Worm (Caenorhabditis elegans): ENCODE results near the gene cup-5.
"Not testable (repeated sequence)": the region's sequence is repeated elsewhere in the genome, so short reads cannot be mapped to it uniquely, and the experiment has no call there.

Gene cup-5

ce11 chrIII:7579324-7579723, 4.7 kb upstream of the cup-5 start, which contains the start of gene mfsd-6:
Gene mfsd-6 (minus strand): TSS chrIII:7579411.
- TF ChIP-seq ces-1 (GFP tag; optimal IDR thresholded peaks at IDR 0.05) = no peak
- TF ChIP-seq zip-8 (tag; optimal IDR thresholded peaks at IDR 0.05) = no peak
- no peak for TF ChIP-seq mab-5 (tag; optimal IDR thresholded peaks at IDR 0.05)
- TF ChIP-seq elt-1 (tag; optimal IDR thresholded peaks at IDR 0.05; ENCODE audit: borderline replicate concordance, insufficient read depth) = no peak
- no peak for TF ChIP-seq mls-2 (tag; optimal IDR thresholded peaks at IDR 0.05)
- TF ChIP-seq ceh-83 (GFP tag; optimal IDR thresholded peaks at IDR 0.05) = no peak
- no peak for TF ChIP-seq bed-3 (GFP tag; optimal IDR thresholded peaks at IDR 0.05)
- no peak for TF ChIP-seq lin-32 (GFP tag; optimal IDR thresholded peaks at IDR 0.05)
- no peak for TF ChIP-seq sptf-1 (tag; optimal IDR thresholded peaks at IDR 0.05)

- TF ChIP-seq ces-1 (GFP tag; optimal IDR thresholded peaks at IDR 0.05) (peak; percentile 30), nhr-12 (tag; optimal IDR thresholded peaks at IDR 0.05) (no peak), zip-8 (tag; optimal IDR thresholded peaks at IDR 0.05) (no peak)
Observed at ce11 chrIII:7580586-7580985, 3.4 kb upstream of the cup-5 start.

ce11 chrIII:7582885-7583284, 1.1 kb upstream of the cup-5 start, which contains the start of gene R13A5.10:
Gene R13A5.10 (minus strand): TSS chrIII:7582985.
- no peak for TF ChIP-seq ceh-39 (tag; optimal IDR thresholded peaks at IDR 0.05)
- TF ChIP-seq drap-1 (GFP tag; optimal IDR thresholded peaks at IDR 0.05) = no peak
- TF ChIP-seq hlh-1 (tag; optimal IDR thresholded peaks at IDR 0.05) = no peak
- TF ChIP-seq lsy-2 (tag; optimal IDR thresholded peaks at IDR 0.05) = no peak
- TF ChIP-seq blmp-1 (tag; optimal IDR thresholded peaks at IDR 0.05) = no peak
- TF ChIP-seq pha-4 (tag; optimal IDR thresholded peaks at IDR 0.05) = no peak
- TF ChIP-seq nhr-76 (tag; optimal IDR thresholded peaks at IDR 0.05) = no peak
- no peak for TF ChIP-seq nhr-237 (tag; optimal IDR thresholded peaks at IDR 0.05)
- TF ChIP-seq mep-1 (tag; optimal IDR thresholded peaks at IDR 0.05) = no peak
- TF ChIP-seq sptf-1 (tag; optimal IDR thresholded peaks at IDR 0.05) = no peak
- TF ChIP-seq ceh-43 (GFP tag; optimal IDR thresholded peaks at IDR 0.05) = no peak
- no peak for TF ChIP-seq unc-39 (tag; optimal IDR thresholded peaks at IDR 0.05)
- TF ChIP-seq unc-62 (GFP tag; optimal IDR thresholded peaks at IDR 0.05) = no peak
- TF ChIP-seq mab-5 (tag; optimal IDR thresholded peaks at IDR 0.05) = no peak
- TF ChIP-seq sem-2 (GFP tag; optimal IDR thresholded peaks at IDR 0.05) = no peak
- no peak for TF ChIP-seq elt-3 (tag; optimal IDR thresholded peaks at IDR 0.05)
- TF ChIP-seq cnd-1 (tag; optimal IDR thresholded peaks at IDR 0.05) = no peak
- TF ChIP-seq unc-120 (tag; optimal IDR thresholded peaks at IDR 0.05; ENCODE audit: poor library complexity, severe bottlenecking) = no peak
- no peak for TF ChIP-seq ztf-11 (tag; optimal IDR thresholded peaks at IDR 0.05)
- no peak for TF ChIP-seq lin-32 (GFP tag; optimal IDR thresholded peaks at IDR 0.05)

- no peak for TF ChIP-seq ham-2 (GFP tag; optimal IDR thresholded peaks at IDR 0.05)
Observed at ce11 chrIII:7588214-7588613, 4.2 kb downstream of the cup-5 start, which contains the start of gene R13A5.15. Gene R13A5.15 (minus strand): TSS chrIII:7588314.

ce11 chrIII:7593285-7593928, 9.4 kb downstream of the cup-5 start, which contains the start of gene R13A5.11:
Gene R13A5.11 (minus strand): TSS chrIII:7593335.
- TF ChIP-seq ceh-43 (GFP tag; optimal IDR thresholded peaks at IDR 0.05) (peak; percentile 84), ceh-83 (GFP tag; optimal IDR thresholded peaks at IDR 0.05) (no peak)

- not testable (repeated sequence) for TF ChIP-seq nhr-2 (tag; optimal IDR thresholded peaks at IDR 0.05); ham-2 (GFP tag; optimal IDR thresholded peaks at IDR 0.05); mls-2 (tag; optimal IDR thresholded peaks at IDR 0.05)
Observed at ce11 chrIII:7594482-7594881, 10.5 kb downstream of the cup-5 start, which contains the start of gene Y80D4G.2. Gene Y80D4G.2 (minus strand): TSS chrIII:7594582.
